Fruit fly (Drosophila melanogaster) whole organism, embryonic: ENCODE data around the gene CG10841.

Experiments
- Abd-B ChIP-seq: fragments of 200-800 bp; sonication (Bioruptor generic); optimal IDR thresholded peaks from 2 replicates; lab custom pipeline; 2018; ENCODE audit warnings: missing biosample characterization, mild to moderate bottlenecking, missing genetic modification characterization, moderate library complexity
- CG10959 ChIP-seq: fragments of 200-800 bp; sonication (Bioruptor generic); IDR thresholded peaks from 2 replicates; pipeline ENCODE4 v1.3.6; 2022; ENCODE audit warnings: missing biosample characterization, missing genetic modification characterization
- CG11723 ChIP-seq: fragments of 200-800 bp; sonication (Bioruptor generic); optimal IDR thresholded peaks from 2 replicates; lab custom pipeline; 2017; ENCODE audit warnings: missing biosample characterization, mild to moderate bottlenecking, missing genetic modification characterization
- CG12071 ChIP-seq: fragments of 200-800 bp; sonication (Bioruptor generic); optimal IDR thresholded peaks from 3 replicates; lab custom pipeline; 2018; ENCODE audit warnings: missing biosample characterization, mild to moderate bottlenecking, missing genetic modification characterization
- CG12155 ChIP-seq: fragments of 200-800 bp; sonication (Bioruptor generic); optimal IDR thresholded peaks from 3 replicates; lab custom pipeline; 2016; ENCODE audit warnings: missing biosample characterization, missing genetic modification characterization
- CG15269 ChIP-seq: fragments of 200-800 bp; sonication (Bioruptor generic); optimal IDR thresholded peaks from 2 replicates; lab custom pipeline; 2018; ENCODE audit warnings: missing biosample characterization, mild to moderate bottlenecking, missing genetic modification characterization, moderate library complexity
- CG15601 ChIP-seq: fragments of 200-800 bp; sonication (Bioruptor generic); optimal IDR thresholded peaks from 3 replicates; lab custom pipeline; 2019; ENCODE audit warnings: missing biosample characterization, mild to moderate bottlenecking, missing genetic modification characterization, moderate library complexity
- CG17568 ChIP-seq: fragments of 200-800 bp; sonication (Bioruptor generic); optimal IDR thresholded peaks from 2 replicates; lab custom pipeline; 2018; ENCODE audit warnings: missing biosample characterization, mild to moderate bottlenecking, missing genetic modification characterization, moderate library complexity
- CG18599 ChIP-seq: fragments of 200-800 bp; sonication (Bioruptor generic); optimal IDR thresholded peaks from 3 replicates; lab custom pipeline; 2017; ENCODE audit warnings: missing biosample characterization, missing genetic modification characterization, mild to moderate bottlenecking, moderate library complexity, missing genetic modification reagents
- CG18619 ChIP-seq: fragments of 200-800 bp; sonication (Bioruptor generic); optimal IDR thresholded peaks from 3 replicates; lab custom pipeline; 2017; ENCODE audit warnings: missing biosample characterization, mild to moderate bottlenecking, missing genetic modification characterization
- CG34422 ChIP-seq: fragments of 200-800 bp; sonication (Bioruptor generic); IDR thresholded peaks from 3 replicates; pipeline ENCODE4 v1.3.6; 2022; ENCODE audit warnings: missing biosample characterization, missing genetic modification characterization
- CG4328 ChIP-seq: fragments of 200-800 bp; sonication (Bioruptor generic); optimal IDR thresholded peaks from 3 replicates; lab custom pipeline; 2017; ENCODE audit warnings: missing biosample characterization, missing genetic modification reagents, missing genetic modification characterization
- CG7786 ChIP-seq: fragments of 200-800 bp; sonication (Bioruptor generic); optimal IDR thresholded peaks from 2 replicates; lab custom pipeline; 2016; ENCODE audit warnings: missing biosample characterization, missing genetic modification characterization
- CG7839 ChIP-seq: fragments of 200-800 bp; sonication (Bioruptor generic); optimal IDR thresholded peaks from 3 replicates; lab custom pipeline; 2018; ENCODE audit warnings: missing biosample characterization, mild to moderate bottlenecking, missing genetic modification characterization, moderate library complexity
- CHES-1-like ChIP-seq: fragments of 200-800 bp; sonication (Bioruptor generic); optimal IDR thresholded peaks from 2 replicates; lab custom pipeline; 2016; ENCODE audit warnings: missing biosample characterization, missing genetic modification characterization
- Camta ChIP-seq: fragments of 200-800 bp; sonication (Bioruptor generic); optimal IDR thresholded peaks from 2 replicates; lab custom pipeline; 2016; ENCODE audit warnings: missing biosample characterization, missing genetic modification characterization
- Dip2 ChIP-seq: fragments of 200-800 bp; sonication (Bioruptor generic); IDR thresholded peaks from 2 replicates; pipeline ENCODE4 v1.3.6; 2022; ENCODE audit warnings: missing biosample characterization, missing genetic modification characterization
- Fer1 ChIP-seq: fragments of 200-800 bp; sonication (Bioruptor generic); optimal IDR thresholded peaks from 2 replicates; lab custom pipeline; 2017; ENCODE audit warnings: missing biosample characterization, mild to moderate bottlenecking, missing genetic modification characterization
- H15 ChIP-seq: fragments of 200-800 bp; sonication (Bioruptor generic); IDR thresholded peaks from 3 replicates; pipeline ENCODE4 v1.3.6; 2022; ENCODE audit warnings: missing biosample characterization, missing genetic modification characterization
- HmgD ChIP-seq: fragments of 200-800 bp; sonication (Bioruptor generic); optimal IDR thresholded peaks from 3 replicates; lab custom pipeline; 2016; ENCODE audit warnings: missing biosample characterization, missing genetic modification characterization
- HmgZ ChIP-seq: fragments of 200-800 bp; sonication (Bioruptor generic); optimal IDR thresholded peaks from 2 replicates; lab custom pipeline; 2018; ENCODE audit warnings: missing biosample characterization, mild to moderate bottlenecking, missing genetic modification characterization
- PHDP ChIP-seq: fragments of 200-800 bp; sonication (Bioruptor generic); optimal IDR thresholded peaks from 3 replicates; lab custom pipeline; 2018; ENCODE audit warnings: missing biosample characterization, mild to moderate bottlenecking, missing genetic modification characterization, moderate library complexity
- Poxn ChIP-seq: fragments of 200-800 bp; sonication (Bioruptor generic); IDR thresholded peaks from 2 replicates; pipeline ENCODE4 v1.3.6; 2022; ENCODE audit warnings: missing biosample characterization, missing genetic modification characterization
- Ravus ChIP-seq: fragments of 200-800 bp; sonication (Bioruptor generic); IDR thresholded peaks from 2 replicates; pipeline ENCODE4 v1.3.6; 2022; ENCODE audit warnings: missing biosample characterization, missing genetic modification characterization
- Rfx ChIP-seq: fragments of 200-800 bp; sonication (Bioruptor generic); IDR thresholded peaks from 2 replicates; pipeline ENCODE4 v1.3.6; 2022; ENCODE audit warnings: missing biosample characterization, missing genetic modification characterization
- Scr ChIP-seq: fragments of 200-800 bp; sonication (Bioruptor generic); IDR thresholded peaks from 2 replicates; pipeline ENCODE4 v1.3.6; 2022; ENCODE audit warnings: missing biosample characterization, missing genetic modification characterization; ENCODE audit not compliant: partially characterized antibody
- Vsx1 ChIP-seq: fragments of 200-800 bp; sonication (Bioruptor generic); optimal IDR thresholded peaks from 2 replicates; lab custom pipeline; 2017; ENCODE audit warnings: missing biosample characterization, mild to moderate bottlenecking, missing genetic modification characterization, missing genetic modification reagents
- bsh ChIP-seq, 2 experiments: fragments of 200-800 bp; sonication (Bioruptor generic); optimal IDR thresholded peaks; 2 replicates each; lab custom pipeline; 2017 to 2018; ENCODE audit warnings: mild to moderate bottlenecking in 2 of 2, missing biosample characterization in 2 of 2, missing genetic modification characterization in 2 of 2, moderate library complexity in 1 of 2
- chif ChIP-seq, 2 experiments: fragments of 200-800 bp; sonication (Bioruptor generic); optimal IDR thresholded peaks; 3 replicates each; lab custom pipeline; 2016; ENCODE audit warnings: missing biosample characterization in 2 of 2, missing genetic modification characterization in 2 of 2
- chm ChIP-seq: fragments of 200-800 bp; sonication (Bioruptor generic); IDR thresholded peaks from 2 replicates; pipeline ENCODE4 v1.3.6; 2022; ENCODE audit warnings: missing biosample characterization, missing genetic modification characterization
- dan ChIP-seq: fragments of 200-800 bp; sonication (Bioruptor generic); IDR thresholded peaks from 2 replicates; pipeline ENCODE4 v1.3.6; 2022; ENCODE audit warnings: missing biosample characterization, missing genetic modification characterization
- gem ChIP-seq: fragments of 200-800 bp; sonication (Bioruptor generic); optimal IDR thresholded peaks from 2 replicates; lab custom pipeline; 2019; ENCODE audit warnings: missing biosample characterization, mild to moderate bottlenecking, missing genetic modification characterization, moderate library complexity
- gro ChIP-seq: fragments of 200-800 bp; sonication (Bioruptor generic); optimal IDR thresholded peaks from 2 replicates; lab custom pipeline; 2016; ENCODE audit warnings: missing biosample characterization, missing genetic modification characterization
- kni ChIP-seq: fragments of 200-800 bp; sonication (Bioruptor generic); optimal IDR thresholded peaks from 3 replicates; lab custom pipeline; 2017; ENCODE audit warnings: mild to moderate bottlenecking, missing biosample characterization, missing genetic modification reagents, missing genetic modification characterization
- mam ChIP-seq: fragments of 200-800 bp; sonication (Bioruptor generic); optimal IDR thresholded peaks from 3 replicates; lab custom pipeline; 2016; ENCODE audit warnings: missing biosample characterization, missing genetic modification characterization
- oc ChIP-seq: fragments of 200-800 bp; sonication (Bioruptor generic); optimal IDR thresholded peaks from 2 replicates; lab custom pipeline; 2018; ENCODE audit warnings: missing biosample characterization, mild to moderate bottlenecking, missing genetic modification characterization, moderate library complexity
- pita ChIP-seq: fragments of 200-800 bp; sonication (Bioruptor generic); optimal IDR thresholded peaks from 2 replicates; lab custom pipeline; 2017; ENCODE audit warnings: missing biosample characterization, mild to moderate bottlenecking, missing genetic modification characterization
- prd ChIP-seq, 3 experiments: fragments of >200 bp in 2 of 3; fragments of 200-800 bp in 1 of 3; sonication (Bioruptor generic) in 1 of 3; optimal IDR thresholded peaks in 2 of 3; IDR thresholded peaks in 1 of 3; 2 replicates in 2 of 3; 3 replicates in 1 of 3; pipeline versions ENCODE4 v1.3.6 to Lab custom; 2017 to 2022; ENCODE audit warnings: missing biosample characterization in 1 of 3, missing genetic modification characterization in 1 of 3
- pros ChIP-seq: fragments of 200-800 bp; sonication (Bioruptor generic); optimal IDR thresholded peaks from 3 replicates; lab custom pipeline; 2019; ENCODE audit warnings: missing biosample characterization, mild to moderate bottlenecking, missing genetic modification characterization, moderate library complexity
- pzg ChIP-seq: fragments of 200-800 bp; sonication (Bioruptor generic); optimal IDR thresholded peaks from 3 replicates; lab custom pipeline; 2018; ENCODE audit warnings: missing biosample characterization, mild to moderate bottlenecking, missing genetic modification characterization, moderate library complexity
- sc ChIP-seq, 3 experiments: fragments of >200 bp in 2 of 3; fragments of 200-800 bp in 1 of 3; sonication (Bioruptor generic) in 1 of 3; optimal IDR thresholded peaks; 2 replicates in 2 of 3; 3 replicates in 1 of 3; lab custom pipeline; 2017; ENCODE audit warnings: mild to moderate bottlenecking in 1 of 3, missing biosample characterization in 1 of 3, missing genetic modification characterization in 1 of 3, missing genetic modification reagents in 1 of 3
- scrt ChIP-seq: fragments of 200-800 bp; sonication (Bioruptor generic); optimal IDR thresholded peaks from 2 replicates; lab custom pipeline; 2018; ENCODE audit warnings: missing biosample characterization, mild to moderate bottlenecking, missing genetic modification characterization, moderate library complexity
- sima ChIP-seq: fragments of 200-800 bp; sonication (Bioruptor generic); optimal IDR thresholded peaks from 2 replicates; lab custom pipeline; 2016; ENCODE audit warnings: missing biosample characterization, missing genetic modification characterization
- sob ChIP-seq: fragments of 200-800 bp; sonication (Bioruptor generic); IDR thresholded peaks from 2 replicates; pipeline ENCODE4 v1.3.6; 2022; ENCODE audit warnings: missing biosample characterization, missing genetic modification characterization
- sqz ChIP-seq: fragments of 200-800 bp; sonication (Bioruptor generic); optimal IDR thresholded peaks from 3 replicates; lab custom pipeline; 2018; ENCODE audit warnings: missing biosample characterization, mild to moderate bottlenecking, missing genetic modification characterization
- tin ChIP-seq: fragments of 200-800 bp; sonication (Bioruptor generic); optimal IDR thresholded peaks from 3 replicates; lab custom pipeline; 2016; ENCODE audit warnings: missing biosample characterization, missing genetic modification characterization
- tx ChIP-seq: fragments of 200-800 bp; sonication (Bioruptor generic); optimal IDR thresholded peaks from 2 replicates; lab custom pipeline; 2016; ENCODE audit warnings: missing biosample characterization, missing genetic modification characterization
- wor ChIP-seq: fragments of 200-800 bp; sonication (Bioruptor generic); IDR thresholded peaks from 2 replicates; pipeline ENCODE4 v1.3.6; 2022; ENCODE audit warnings: missing biosample characterization, missing genetic modification characterization

The CG10841 gene

DNA sequence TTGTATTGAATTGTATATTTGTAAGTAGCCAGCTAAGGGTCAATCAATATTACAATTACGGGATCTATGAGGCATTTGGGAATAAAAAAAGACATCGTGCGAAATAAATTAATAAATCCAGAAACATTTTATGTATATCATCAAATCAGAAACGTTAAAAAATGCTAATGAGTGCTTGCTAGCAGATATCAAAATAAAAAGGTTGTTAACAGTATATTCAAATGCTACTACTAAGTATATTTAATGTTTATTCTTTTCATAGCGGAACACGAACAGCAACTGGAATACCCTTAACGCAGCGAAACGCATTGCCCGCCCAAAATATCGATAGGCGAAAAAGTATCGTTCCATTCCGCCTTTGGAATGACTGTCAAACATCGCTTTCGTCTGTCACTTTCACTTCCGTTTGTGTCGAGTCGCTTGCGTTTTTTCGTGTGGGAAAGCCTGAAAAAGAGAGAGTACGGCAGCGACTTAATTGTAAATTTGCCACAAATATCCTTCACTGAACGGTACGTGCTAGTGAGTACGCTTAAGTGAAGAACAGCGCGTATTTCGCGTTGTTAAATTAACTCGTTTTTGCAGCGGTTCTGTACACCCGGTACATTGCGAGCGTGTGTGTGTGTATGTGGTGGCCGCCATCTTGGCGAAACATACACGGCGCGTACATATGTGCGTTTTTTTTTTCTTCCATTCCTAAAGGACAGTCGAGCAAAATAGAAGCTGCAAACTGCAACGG, 29.4 kb downstream of the CG10841 start, which contains the start of gene B52 (continued):
- TF ChIP-seq CG17568 (GFP tag; lab: Kevin White, UChicago) = peak; percentile 77
- no peak for TF ChIP-seq oc
- TF ChIP-seq scrt (GFP tag; lab: Kevin White, UChicago) = no peak
- TF ChIP-seq PHDP = peak; percentile 70
- peak; percentile 67 for TF ChIP-seq sqz (GFP tag; lab: Kevin White, UChicago)
- TF ChIP-seq pros (GFP tag; lab: Kevin White, UChicago) = no peak
- TF ChIP-seq gro (GFP tag; lab: Kevin White, UChicago) = peak; percentile 39
- TF ChIP-seq Dip2 (GFP tag; lab: Robert Waterston, UW) = no peak
- peak; percentile 37 for TF ChIP-seq Camta (GFP tag; lab: Kevin White, UChicago)
- peak; percentile 83 for TF ChIP-seq CG12071 (GFP tag; lab: Kevin White, UChicago)
- TF ChIP-seq tin (GFP tag; lab: Kevin White, UChicago) = peak; percentile 8
- TF ChIP-seq chm (GFP tag; lab: Robert Waterston, UW) = peak; percentile 80; the same call in 1 of the 2 replicates
- peak; percentile 41 for TF ChIP-seq gem (tag; lab: Kevin White, UChicago)
- peak; percentile 66 for TF ChIP-seq mam (GFP tag; lab: Kevin White, UChicago)
- peak; percentile 22 to 58 for TF ChIP-seq bsh (GFP tag; optimal IDR thresholded peaks at IDR 0.05; lab: Kevin White, UChicago)
- peak; percentile 91; the same call in 1 of the 3 replicates for TF ChIP-seq CG34422
- peak; percentile 29; the same call in 1 of the 2 replicates for TF ChIP-seq CG10959 (GFP tag; lab: Robert Waterston, UW)
- TF ChIP-seq Scr (GFP tag; lab: Robert Waterston, UW) = peak; percentile 55
- peak; percentile 82 for TF ChIP-seq Rfx (GFP tag; lab: Robert Waterston, UW)
- TF ChIP-seq CG15269 (tag; lab: Kevin White, UChicago) = no peak
- TF ChIP-seq pita (GFP tag; lab: Kevin White, UChicago) = no peak
- TF ChIP-seq sob = peak; percentile 57; the same call in 1 of the 2 replicates
- TF ChIP-seq CG15601 (tag; lab: Kevin White, UChicago) = peak; percentile 34
- no peak for TF ChIP-seq wor (GFP tag; lab: Robert Waterston, UW)
- peak; percentile 10 for TF ChIP-seq Abd-B (GFP tag; lab: Kevin White, UChicago)
- peak; percentile 62 for TF ChIP-seq Vsx1 (GFP tag; lab: Kevin White, UChicago)
- TF ChIP-seq dan (GFP tag; lab: Robert Waterston, UW) = no peak
- peak; percentile 60 for TF ChIP-seq CG18599 (GFP tag; lab: Kevin White, UChicago)
- no peak for TF ChIP-seq Poxn
- no peak for TF ChIP-seq sc (optimal IDR thresholded peaks at IDR 0.05; lab: Kevin White, UChicago)
- TF ChIP-seq sc (GFP tag; optimal IDR thresholded peaks at IDR 0.05; lab: Kevin White, UChicago) = peak; percentile 23
- no peak for TF ChIP-seq sima
- TF ChIP-seq CG12155 = no peak
- peak; percentile 60; the same call in 2 of the 3 replicates for TF ChIP-seq H15 (GFP tag; lab: Robert Waterston, UW)
- TF ChIP-seq CG7839 (tag; lab: Kevin White, UChicago) = no peak
- peak; percentile 85 for TF ChIP-seq Fer1 (GFP tag; lab: Kevin White, UChicago)
- peak; percentile 86 for TF ChIP-seq kni (GFP tag; lab: Kevin White, UChicago)
- no peak for TF ChIP-seq prd (optimal IDR thresholded peaks at IDR 0.05; lab: Kevin White, UChicago)
- peak; percentile 66 for TF ChIP-seq prd (GFP tag; IDR thresholded peaks at IDR 0.05; lab: Robert Waterston, UW)
- peak; percentile 45 for TF ChIP-seq HmgD (GFP tag; lab: Kevin White, UChicago)
- TF ChIP-seq CG4328 = peak; percentile 69
- TF ChIP-seq Ravus (GFP tag; lab: Robert Waterston, UW) = no peak
- peak; percentile 61 for TF ChIP-seq HmgZ (tag; lab: Kevin White, UChicago)
- TF ChIP-seq CG18619 (GFP tag; lab: Kevin White, UChicago) = peak; percentile 72
- no peak for TF ChIP-seq tx (GFP tag; lab: Kevin White, UChicago)
- TF ChIP-seq pzg (GFP tag; lab: Kevin White, UChicago) = peak; percentile 57
- peak; percentile 47 for TF ChIP-seq CG11723 (GFP tag; lab: Kevin White, UChicago)
- no peak for TF ChIP-seq chif (GFP tag; optimal IDR thresholded peaks at IDR 0.05; lab: Kevin White, UChicago)
- peak; percentile 49 for TF ChIP-seq CHES-1-like (GFP tag; lab: Kevin White, UChicago)
- peak; percentile 21 for TF ChIP-seq CG7786
